Fruit fly (Drosophila melanogaster): ENCODE measurements around the gene CG31106.
A peak's percentile ranks its signal among the peaks of the same experiment; 100 is the strongest.

The CG31106 gene

DNA sequence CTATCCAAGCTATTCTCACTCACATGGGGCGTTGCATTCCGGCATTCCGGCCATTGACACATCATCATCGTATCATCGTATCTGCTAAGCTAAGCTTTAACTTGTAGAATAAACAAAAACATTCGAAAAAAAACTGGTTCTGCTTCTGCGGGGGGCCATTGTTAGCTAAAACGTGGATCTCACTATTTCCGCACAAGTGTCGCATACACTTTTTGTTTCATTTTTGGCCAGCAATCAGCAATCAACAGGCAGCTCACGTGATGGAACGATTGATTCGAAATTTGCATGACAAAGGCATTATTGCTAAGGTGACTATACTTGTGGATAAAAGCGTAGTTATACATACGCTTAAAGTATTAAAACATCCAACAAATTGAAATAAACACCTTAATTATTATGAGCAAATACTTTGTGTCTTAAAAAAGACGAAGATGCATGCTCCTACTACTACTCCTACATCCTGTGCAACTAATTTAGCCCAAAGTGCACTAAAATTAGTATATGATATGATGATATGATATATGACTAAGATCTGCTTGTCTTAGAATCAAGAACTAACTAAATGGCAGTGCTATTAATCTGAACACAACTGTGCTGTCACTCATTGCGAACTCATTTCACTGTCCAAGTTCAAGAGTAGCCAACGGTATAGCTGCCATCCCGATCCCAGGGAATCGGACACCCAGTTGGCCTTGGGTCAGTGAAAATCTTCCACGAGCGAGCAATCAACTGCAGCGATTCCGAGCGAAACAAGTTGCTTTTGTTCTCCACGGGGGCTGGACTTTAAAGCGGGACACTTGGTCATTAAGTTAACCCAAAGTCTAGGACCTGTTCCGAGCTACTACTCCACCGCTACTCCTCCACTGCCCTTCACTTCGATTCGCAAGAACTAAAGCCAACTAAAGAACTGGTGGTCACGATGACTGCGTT, 22.9 kb downstream of the CG31106 start:
- no peak for TF ChIP-seq CG32121 (GFP tag; IDR thresholded peaks at IDR 0.05)
- TF ChIP-seq Pif1B (GFP tag; optimal IDR thresholded peaks at IDR 0.05), result no peak
- peak; percentile 22 for TF ChIP-seq CG15710 (tag; optimal IDR thresholded peaks at IDR 0.05)
- TF ChIP-seq CG10348 (GFP tag; IDR thresholded peaks at IDR 0.05), result no peak
- TF ChIP-seq CG34367 (tag; optimal IDR thresholded peaks at IDR 0.05), result peak; percentile 11
- no peak for TF ChIP-seq Snoo (tag; optimal IDR thresholded peaks at IDR 0.05)
- peak; percentile 94 for TF ChIP-seq EcR (GFP tag; optimal IDR thresholded peaks at IDR 0.05)
- TF ChIP-seq CG14655 (GFP tag; optimal IDR thresholded peaks at IDR 0.05), result no peak
- peak; percentile 60 for TF ChIP-seq CG8159 (tag; optimal IDR thresholded peaks at IDR 0.05)
- no peak for TF ChIP-seq fd96Ca (GFP tag; IDR thresholded peaks at IDR 0.05)
- no peak for TF ChIP-seq rn (GFP tag; IDR thresholded peaks at IDR 0.05)
- TF ChIP-seq gl (tag; optimal IDR thresholded peaks at IDR 0.05), result no peak
- TF ChIP-seq Pif1A (GFP tag; optimal IDR thresholded peaks at IDR 0.05), result no peak
- peak; percentile 3 for TF ChIP-seq CG17806 (tag; optimal IDR thresholded peaks at IDR 0.05)
- TF ChIP-seq D1 (tag; optimal IDR thresholded peaks at IDR 0.05), result no peak
- no peak for TF ChIP-seq CG4496 (GFP tag; IDR thresholded peaks at IDR 0.05)
- TF ChIP-seq CG8301 (tag; optimal IDR thresholded peaks at IDR 0.05), result no peak
- TF ChIP-seq Ets98B (GFP tag; IDR thresholded peaks at IDR 0.05), result no peak
- no peak for TF ChIP-seq CG12605 (GFP tag; IDR thresholded peaks at IDR 0.05)
- peak; percentile 33 for TF ChIP-seq CG9948 (tag; optimal IDR thresholded peaks at IDR 0.05)
- TF ChIP-seq CG13204 (GFP tag; optimal IDR thresholded peaks at IDR 0.05), result no peak

DNA sequence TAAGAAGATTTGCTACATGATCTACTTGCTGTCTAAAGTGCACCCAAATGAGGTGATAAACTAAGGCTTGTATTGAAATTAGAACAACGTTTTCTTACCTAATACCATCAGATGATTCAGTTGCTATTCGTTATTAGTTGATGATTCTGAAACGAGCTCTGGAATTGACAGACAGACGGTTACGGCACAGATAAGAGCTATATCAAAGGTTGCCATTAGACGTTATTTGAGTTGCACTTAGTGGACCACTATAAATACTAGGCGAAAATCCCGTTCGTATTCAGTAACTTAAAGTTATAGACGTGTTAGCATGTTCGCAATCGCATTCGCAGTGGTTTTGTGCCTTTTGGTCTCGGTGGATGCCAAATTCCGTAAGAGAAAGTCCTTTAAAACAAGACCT, 23.8 kb downstream of the CG31106 start, which contains the start of gene to:
Gene to (plus strand): TSS at position 301 of the 400 bp plus-strand sequence.
- TF ChIP-seq CG8159 (tag; optimal IDR thresholded peaks at IDR 0.05), result no peak

dm6 chr3R:25241507-25242070, 25.5 kb downstream of the CG31106 start, which contains the start of gene CG11854:
Gene CG11854, plus strand, starts transcription at chr3R:25242020.
- TF ChIP-seq EcR (GFP tag; optimal IDR thresholded peaks at IDR 0.05) (peak; percentile 67), CG8301 (tag; optimal IDR thresholded peaks at IDR 0.05) (no peak)

DNA sequence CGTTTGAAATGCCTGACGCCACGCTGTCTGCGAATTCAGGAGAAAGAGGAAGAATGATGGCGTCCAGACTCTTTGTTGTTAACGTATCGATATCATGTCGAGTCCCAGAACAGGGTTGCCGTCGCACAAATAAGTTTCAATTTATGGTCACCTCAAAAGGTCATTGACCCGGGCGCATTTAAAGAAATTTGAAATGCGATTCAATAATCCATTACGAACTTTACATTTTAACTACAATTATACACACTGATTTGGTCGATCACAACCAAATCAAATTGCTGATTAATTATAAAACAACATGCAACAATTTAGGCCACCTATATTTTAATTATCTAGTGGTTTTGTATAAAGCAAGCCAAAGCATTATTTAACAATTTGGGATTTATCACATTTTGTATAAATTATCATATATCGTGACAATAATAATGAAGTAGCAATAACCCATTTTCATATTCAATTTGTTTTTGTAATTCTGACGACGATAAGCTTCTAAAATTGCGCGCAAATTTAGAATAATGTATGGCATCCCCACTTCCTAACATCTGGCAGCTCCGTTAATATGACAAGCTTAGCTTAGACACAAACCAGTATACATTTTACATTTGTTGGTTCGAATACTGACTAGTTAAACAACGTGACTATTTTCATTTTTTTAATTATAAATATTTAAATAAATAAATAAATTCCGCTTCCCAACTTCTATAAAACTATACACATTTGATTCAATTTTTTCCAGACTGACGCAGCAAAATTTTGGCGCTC, 29.1 kb downstream of the CG31106 start, which contains the start of gene bam:
Gene bam (minus strand): TSS at position 58 of the 762 bp plus-strand sequence.
- TF ChIP-seq Pif1A (GFP tag; optimal IDR thresholded peaks at IDR 0.05), result no peak
- peak; percentile 81 for TF ChIP-seq EcR (GFP tag; optimal IDR thresholded peaks at IDR 0.05)

DNA sequence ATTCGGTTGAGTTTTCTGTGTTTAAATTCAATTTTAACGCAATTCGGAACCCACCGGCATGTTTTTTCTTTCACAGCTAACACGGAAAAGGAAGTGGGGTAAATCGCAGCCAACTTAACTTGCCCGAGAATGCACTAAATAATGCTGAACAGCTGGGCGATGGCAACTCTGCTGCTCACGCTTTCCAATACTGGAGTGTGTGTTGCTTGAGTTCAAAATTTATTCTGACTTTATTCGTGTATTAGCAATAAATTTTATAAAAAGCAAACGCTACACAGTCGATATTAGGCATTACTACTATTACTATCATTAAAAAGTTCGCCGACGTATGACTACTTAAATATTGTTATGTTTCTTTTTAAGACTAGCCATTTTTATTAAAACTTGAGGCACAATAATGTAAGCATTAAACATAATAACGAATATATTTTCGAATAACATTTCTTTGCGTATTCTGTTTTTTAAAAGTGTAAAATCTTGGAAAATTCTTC, 31.3 kb downstream of the CG31106 start, which contains the start of the genes RpS27 and Nup37:
Gene RpS27 (minus strand): TSS at position 136 of the 491 bp plus-strand sequence.
Gene Nup37 (plus strand): TSS at position 280 of the 491 bp plus-strand sequence.
- peak; percentile 92 for TF ChIP-seq Pif1A (GFP tag; optimal IDR thresholded peaks at IDR 0.05)
- peak; percentile 98 for TF ChIP-seq Snoo (tag; optimal IDR thresholded peaks at IDR 0.05)
- TF ChIP-seq CG4496 (GFP tag; IDR thresholded peaks at IDR 0.05), result peak; percentile 97
- peak; percentile 81 for TF ChIP-seq CG8159 (tag; optimal IDR thresholded peaks at IDR 0.05)
- peak; percentile 67 for TF ChIP-seq CG32121 (GFP tag; IDR thresholded peaks at IDR 0.05)
- TF ChIP-seq EcR (GFP tag; optimal IDR thresholded peaks at IDR 0.05), result no peak
- peak; percentile 80 for TF ChIP-seq gl (tag; optimal IDR thresholded peaks at IDR 0.05)
- TF ChIP-seq CG12605 (GFP tag; IDR thresholded peaks at IDR 0.05), result peak; percentile 89
- peak; percentile 71 for TF ChIP-seq CG17806 (tag; optimal IDR thresholded peaks at IDR 0.05)
- no peak for TF ChIP-seq CG8301 (tag; optimal IDR thresholded peaks at IDR 0.05)
- peak; percentile 90 for TF ChIP-seq CG15710 (tag; optimal IDR thresholded peaks at IDR 0.05)
- TF ChIP-seq D1 (tag; optimal IDR thresholded peaks at IDR 0.05), result no peak
- TF ChIP-seq CG10348 (GFP tag; IDR thresholded peaks at IDR 0.05), result peak; percentile 32; the same call in 1 of the 2 replicates
- no peak; the same call in 1 of the 3 replicates for TF ChIP-seq fd96Ca (GFP tag; IDR thresholded peaks at IDR 0.05)
- TF ChIP-seq CG13204 (GFP tag; optimal IDR thresholded peaks at IDR 0.05), result no peak
- TF ChIP-seq CG9948 (tag; optimal IDR thresholded peaks at IDR 0.05), result peak; percentile 67
- peak; percentile 86 for TF ChIP-seq Ets98B (GFP tag; IDR thresholded peaks at IDR 0.05)
- no peak for TF ChIP-seq Pif1B (GFP tag; optimal IDR thresholded peaks at IDR 0.05)
- peak; percentile 87 for TF ChIP-seq rn (GFP tag; IDR thresholded peaks at IDR 0.05)
- no peak for TF ChIP-seq CG14655 (GFP tag; optimal IDR thresholded peaks at IDR 0.05)
- TF ChIP-seq CG34367 (tag; optimal IDR thresholded peaks at IDR 0.05), result peak; percentile 91

Data from whole organism, pupa.